Worm (Caenorhabditis elegans): ENCODE measurements around the gene mab-9.

DNA sequence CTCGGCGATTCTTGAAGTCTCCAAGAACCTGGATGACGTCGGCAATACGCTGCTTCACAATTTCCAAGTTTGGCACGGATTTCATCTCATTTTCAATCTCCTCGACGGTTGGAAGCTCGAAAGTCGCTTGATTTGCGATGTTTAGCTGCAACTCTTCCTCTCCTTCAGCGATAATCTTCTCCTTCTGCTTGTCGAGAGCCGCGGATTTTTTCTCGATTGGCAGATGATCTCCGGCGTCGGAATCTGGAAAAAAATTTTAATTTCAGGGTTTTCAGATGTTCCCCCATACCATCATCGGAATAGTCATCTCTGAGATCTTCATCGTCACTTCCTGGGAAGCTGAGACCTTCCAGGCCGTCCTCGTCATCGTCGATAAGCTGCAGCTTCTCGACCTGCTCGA is 40.5 kb upstream of the mab-9 start:
- TF ChIP-seq flt-1 (GFP tag; IDR thresholded peaks at IDR 0.05) (no peak), med-1 (GFP tag; optimal IDR thresholded peaks at IDR 0.05; ENCODE audit: insufficient read depth) (no peak), tab-1 (GFP tag; IDR thresholded peaks at IDR 0.05) (no peak), ref-1 (GFP tag; conservative IDR thresholded peaks at IDR 0.05) (no peak), klf-2 (GFP tag; conservative IDR thresholded peaks at IDR 0.05) (no peak), ztf-23 (GFP tag; IDR thresholded peaks at IDR 0.05) (no peak), cog-1 (tag; optimal IDR thresholded peaks at IDR 0.05) (no peak)

Data from whole organism, midembryonic.